Worm (Caenorhabditis elegans): Measurements from ENCODE around the gene rpl-18.
A peak's percentile ranks its signal among the peaks of the same experiment; 100 is the strongest.

Gene rpl-18

ce11 chrIV:13788652-13789051, 11.0 kb downstream of the rpl-18 start, which contains the start of the genes sas-6 and Y45F10D.7 (continued):
- TF ChIP-seq fkh-8 (tag; optimal IDR thresholded peaks at IDR 0.05) (peak; percentile 51), ama-1 (optimal IDR thresholded peaks at IDR 0.05) (no peak), F16B12.6 (tag; optimal IDR thresholded peaks at IDR 0.05) (peak; percentile 97), Y116A8C.19 (tag; optimal IDR thresholded peaks at IDR 0.05; ENCODE audit: borderline replicate concordance) (no peak), skn-1 (tag; optimal IDR thresholded peaks at IDR 0.05) (peak; percentile 75), snu-23 (GFP tag; optimal IDR thresholded peaks at IDR 0.05) (peak; percentile 81), xbp-1 (tag; optimal IDR thresholded peaks at IDR 0.05) (peak; percentile 35), irx-1 (tag; optimal IDR thresholded peaks at IDR 0.05) (peak; percentile 4), ztf-11 (tag; optimal IDR thresholded peaks at IDR 0.05) (no peak), mab-9 (GFP tag; IDR thresholded peaks at IDR 0.05) (no peak), C04F5.9 (tag; optimal IDR thresholded peaks at IDR 0.05) (peak; percentile 32), lin-35 (GFP tag; optimal IDR thresholded peaks at IDR 0.05) (peak; percentile 91 to 97), jun-1 (tag; optimal IDR thresholded peaks at IDR 0.05) (no peak), fos-1 (tag; optimal IDR thresholded peaks at IDR 0.05) (peak; percentile 60)

ce11 chrIV:13795249-13795909, 17.7 kb downstream of the rpl-18 start:
- TF ChIP-seq grh-1 (GFP tag; IDR thresholded peaks at IDR 0.05) (0 out of 2 replicates have a peak, but pooled peaks have one; percentile 21), egl-27 (tag; optimal IDR thresholded peaks at IDR 0.05) (no peak), mef-2 (tag; optimal IDR thresholded peaks at IDR 0.05) (no peak), vab-15 (tag; optimal IDR thresholded peaks at IDR 0.05) (no peak), pag-3 (tag; optimal IDR thresholded peaks at IDR 0.05; ENCODE audit: borderline replicate concordance, insufficient read depth) (no peak), aly-2 (tag; optimal IDR thresholded peaks at IDR 0.05) (peak; percentile 85), efl-1 (optimal IDR thresholded peaks at IDR 0.05) (no peak), efl-1 (GFP tag; optimal IDR thresholded peaks at IDR 0.05 in 1 of 2) (peak in 1 of 2 experiments; percentile 39), hlh-17 (GFP tag; optimal IDR thresholded peaks at IDR 0.05; ENCODE audit: borderline replicate concordance) (no peak)

ce11 chrIV:13797859-13798374, 20.3 kb downstream of the rpl-18 start, which contains the start of gene Y45F10D.6:
Gene Y45F10D.6, minus strand, starts transcription at chrIV:13797909.
- TF ChIP-seq efl-1 (optimal IDR thresholded peaks at IDR 0.05): no peak
- peak in 1 of 2 experiments; percentile 46 for TF ChIP-seq efl-1 (GFP tag; optimal IDR thresholded peaks at IDR 0.05 in 1 of 2)
- TF ChIP-seq lin-35 (GFP tag; optimal IDR thresholded peaks at IDR 0.05): no peak
- TF ChIP-seq elt-3 (tag; optimal IDR thresholded peaks at IDR 0.05): peak in 1 of 6 experiments; percentile 59
- peak; percentile 68 for TF ChIP-seq nhr-85 (tag)
- no peak for TF ChIP-seq unc-130 (tag; optimal IDR thresholded peaks at IDR 0.05)
- TF ChIP-seq ceh-90 (tag; optimal IDR thresholded peaks at IDR 0.05): no peak

DNA sequence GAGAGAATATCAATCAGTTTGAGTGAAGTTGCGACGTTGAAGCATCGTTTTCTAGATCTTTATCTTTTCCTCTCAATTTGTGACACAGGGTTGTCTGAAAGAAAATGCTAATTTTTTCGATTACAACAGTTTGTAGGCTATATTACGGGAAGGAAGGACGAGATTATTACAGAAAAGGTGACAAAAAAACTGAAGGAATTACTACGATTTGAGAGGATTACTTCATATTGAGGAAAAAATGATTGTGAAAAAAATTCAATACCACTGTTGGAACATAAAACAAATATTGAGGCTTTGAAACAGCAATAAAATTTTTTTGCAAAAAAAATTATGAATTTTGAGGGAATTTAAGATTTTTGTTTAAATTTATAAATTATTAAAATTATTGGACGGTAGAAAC, 30.1 kb downstream of the rpl-18 start, which contains the start of gene Y45F10D.14:
Gene Y45F10D.14 (minus strand): TSS at position 101 of the 400 bp plus-strand sequence.
- TF ChIP-seq irx-1 (tag; optimal IDR thresholded peaks at IDR 0.05) (no peak), lin-39 (tag; optimal IDR thresholded peaks at IDR 0.05) (no peak), unc-62 (GFP tag; optimal IDR thresholded peaks at IDR 0.05) (no peak), nhr-84 (tag; optimal IDR thresholded peaks at IDR 0.05) (no peak), C16A3.4 (tag; optimal IDR thresholded peaks at IDR 0.05) (no peak), ceh-63 (GFP tag; optimal IDR thresholded peaks at IDR 0.05) (no peak), unc-130 (tag; optimal IDR thresholded peaks at IDR 0.05) (no peak), unc-98 (GFP tag; IDR thresholded peaks at IDR 0.05) (no peak), grh-1 (GFP tag; IDR thresholded peaks at IDR 0.05) (no peak)

DNA sequence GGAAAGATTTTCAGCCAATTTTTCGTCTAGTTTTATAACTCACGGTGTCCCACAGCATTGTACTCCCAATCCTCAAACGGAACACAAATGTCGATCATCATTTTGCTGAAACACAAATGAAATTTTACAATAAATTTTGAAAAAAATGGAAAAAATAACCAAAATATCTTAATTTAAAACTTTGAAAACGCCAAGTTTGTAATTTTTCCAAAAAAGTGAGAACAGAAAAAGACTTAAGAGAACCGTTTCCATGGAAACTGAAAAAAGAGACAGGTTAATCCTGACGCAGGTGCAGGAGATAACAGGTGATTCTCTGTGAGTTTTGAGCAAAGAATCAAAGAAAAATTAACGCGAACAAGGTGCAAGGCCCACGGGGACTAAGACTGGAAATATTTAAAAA, 43.2 kb downstream of the rpl-18 start, which contains the start of gene Y45F10D.15:
Gene Y45F10D.15 (minus strand): TSS at position 101 of the 400 bp plus-strand sequence.
- TF ChIP-seq C16A3.4 (tag; optimal IDR thresholded peaks at IDR 0.05) (no peak), ama-1 (optimal IDR thresholded peaks at IDR 0.05) (no peak), unc-30 (tag; optimal IDR thresholded peaks at IDR 0.05) (no peak), pag-3 (tag; optimal IDR thresholded peaks at IDR 0.05; ENCODE audit: borderline replicate concordance, insufficient read depth) (no peak), tbx-2 (tag; optimal IDR thresholded peaks at IDR 0.05) (no peak), ceh-63 (GFP tag; optimal IDR thresholded peaks at IDR 0.05) (no peak), efl-3 (GFP tag; optimal IDR thresholded peaks at IDR 0.05) (no peak), unc-62 (GFP tag; optimal IDR thresholded peaks at IDR 0.05) (no peak), pax-3 (tag; optimal IDR thresholded peaks at IDR 0.05) (no peak), sup-37 (GFP tag; optimal IDR thresholded peaks at IDR 0.05) (no peak), nhr-20 (tag; optimal IDR thresholded peaks at IDR 0.05) (no peak), nhr-77 (tag; optimal IDR thresholded peaks at IDR 0.05) (no peak), F16B12.6 (tag; optimal IDR thresholded peaks at IDR 0.05) (no peak), grh-1 (GFP tag; IDR thresholded peaks at IDR 0.05) (no peak), dpl-1 (GFP tag; optimal IDR thresholded peaks at IDR 0.05) (no peak), nhr-11 (tag; optimal IDR thresholded peaks at IDR 0.05) (no peak), Y116A8C.19 (tag; optimal IDR thresholded peaks at IDR 0.05; ENCODE audit: borderline replicate concordance) (no peak), swsn-7 (tag; optimal IDR thresholded peaks at IDR 0.05) (no peak)

All from whole organism, L1 larva.